Worm (Caenorhabditis elegans) whole organism, L3 larva: ENCODE results near the gene ZK121.2.

Experiments
- aly-2 ChIP-seq: fragments of 150-350 bp; optimal IDR thresholded peaks from 2 replicates; lab custom pipeline; 2014; ENCODE audit warnings: missing biosample characterization, missing genetic modification characterization
- ama-1 ChIP-seq: fragments of 150-350 bp; optimal IDR thresholded peaks from 2 replicates; lab custom pipeline; 2018
- ceh-16 ChIP-seq: sonication (generic microtip); optimal IDR thresholded peaks from 2 replicates; lab custom pipeline; 2017; ENCODE audit warnings: missing biosample characterization, missing genetic modification characterization
- ceh-82 ChIP-seq: fragments of 150-350 bp; optimal IDR thresholded peaks from 2 replicates; lab custom pipeline; 2014; ENCODE audit warnings: missing biosample characterization, missing genetic modification characterization
- daf-12 ChIP-seq: fragments of 150-350 bp; optimal IDR thresholded peaks from 2 replicates; lab custom pipeline; 2014; ENCODE audit warnings: missing biosample characterization, missing genetic modification reagents, missing genetic modification characterization
- egl-27 ChIP-seq: sonication (generic microtip); optimal IDR thresholded peaks from 4 replicates; lab custom pipeline; 2017; ENCODE audit warnings: missing biosample characterization, missing genetic modification reagents, missing genetic modification characterization
- elt-2 ChIP-seq: sonication (generic microtip); optimal IDR thresholded peaks from 2 replicates; lab custom pipeline; 2016; ENCODE audit warnings: missing genetic modification reagents, mild to moderate bottlenecking, missing genetic modification characterization, missing compliant biosample characterization
- elt-3 ChIP-seq, 3 experiments: fragments of 150-350 bp in 1 of 3; sonication (generic microtip) in 2 of 3; optimal IDR thresholded peaks; 2 replicates in 2 of 3; 4 replicates in 1 of 3; lab custom pipeline; 2014 to 2017; ENCODE audit warnings: missing biosample characterization in 3 of 3, missing genetic modification characterization in 3 of 3
- fkh-10 ChIP-seq: sonication (generic microtip); optimal IDR thresholded peaks from 2 replicates; lab custom pipeline; 2017; ENCODE audit warnings: missing biosample characterization, missing genetic modification reagents, missing genetic modification characterization
- fos-1 ChIP-seq: fragments of 150-350 bp; optimal IDR thresholded peaks from 2 replicates; lab custom pipeline; 2014; ENCODE audit warnings: missing biosample characterization, missing genetic modification characterization
- hmg-11 ChIP-seq: sonication (generic microtip); optimal IDR thresholded peaks from 2 replicates; lab custom pipeline; 2016; ENCODE audit warnings: missing genetic modification characterization, missing compliant biosample characterization
- jun-1 ChIP-seq: fragments of 150-350 bp; optimal IDR thresholded peaks from 2 replicates; lab custom pipeline; 2014; ENCODE audit warnings: missing biosample characterization, missing genetic modification reagents, missing genetic modification characterization
- lin-15B ChIP-seq: fragments of 150-350 bp; optimal IDR thresholded peaks from 2 replicates; lab custom pipeline; 2014; ENCODE audit warnings: missing biosample characterization, missing genetic modification characterization
- lin-39 ChIP-seq: fragments of 150-350 bp; optimal IDR thresholded peaks from 2 replicates; lab custom pipeline; 2018; ENCODE audit warnings: missing biosample characterization, missing genetic modification reagents, missing genetic modification characterization
- lsy-12 ChIP-seq: sonication (generic microtip); optimal IDR thresholded peaks from 2 replicates; lab custom pipeline; 2016; ENCODE audit warnings: mild to moderate bottlenecking, missing genetic modification characterization, missing compliant biosample characterization
- nfya-1 ChIP-seq: sonication (generic microtip); optimal IDR thresholded peaks from 2 replicates; lab custom pipeline; 2017; ENCODE audit warnings: missing genetic modification characterization, mild to moderate bottlenecking, missing compliant biosample characterization, antibody characterized with exemption, moderate library complexity; ENCODE audit not compliant: insufficient read depth
- nhr-11 ChIP-seq: fragments of 150-350 bp; optimal IDR thresholded peaks from 2 replicates; lab custom pipeline; 2014; ENCODE audit warnings: missing biosample characterization, missing genetic modification characterization
- nhr-12 ChIP-seq: fragments of 150-350 bp; optimal IDR thresholded peaks from 2 replicates; lab custom pipeline; 2014; ENCODE audit warnings: missing biosample characterization, missing genetic modification characterization
- nhr-23 ChIP-seq: fragments of 150-350 bp; optimal IDR thresholded peaks from 2 replicates; lab custom pipeline; 2014; ENCODE audit warnings: missing biosample characterization, missing genetic modification reagents, missing genetic modification characterization
- nhr-237 ChIP-seq: fragments of 150-350 bp; optimal IDR thresholded peaks from 2 replicates; lab custom pipeline; 2014; ENCODE audit warnings: missing biosample characterization, missing genetic modification characterization
- nhr-25 ChIP-seq: sonication (generic microtip); optimal IDR thresholded peaks from 2 replicates; lab custom pipeline; 2017; ENCODE audit warnings: missing biosample characterization, missing genetic modification characterization
- nhr-43 ChIP-seq: sonication (generic microtip); optimal IDR thresholded peaks from 2 replicates; lab custom pipeline; 2016; ENCODE audit warnings: mild to moderate bottlenecking, missing genetic modification characterization, missing compliant biosample characterization; ENCODE audit not compliant: poor library complexity, severe bottlenecking
- nhr-76 ChIP-seq: fragments of 150-350 bp; sonication (generic microtip); optimal IDR thresholded peaks from 5 replicates; lab custom pipeline; 2014; ENCODE audit warnings: missing biosample characterization, missing genetic modification characterization
- nhr-77 ChIP-seq: fragments of 150-350 bp; optimal IDR thresholded peaks from 2 replicates; lab custom pipeline; 2014; ENCODE audit warnings: missing biosample characterization, missing genetic modification characterization
- pha-4 ChIP-seq: fragments of 150-350 bp; optimal IDR thresholded peaks from 2 replicates; lab custom pipeline; 2014; ENCODE audit warnings: missing biosample characterization, missing genetic modification reagents, missing genetic modification characterization
- pqm-1 ChIP-seq: fragments of 150-350 bp; optimal IDR thresholded peaks from 2 replicates; lab custom pipeline; 2017; ENCODE audit warnings: missing biosample characterization, missing genetic modification characterization, inconsistent platforms
- sea-2 ChIP-seq: fragments of 150-350 bp; sonication (generic microtip); optimal IDR thresholded peaks from 4 replicates; lab custom pipeline; 2014; ENCODE audit warnings: missing biosample characterization, missing genetic modification reagents, missing genetic modification characterization
- snpc-4 ChIP-seq: fragments of 150-350 bp; optimal IDR thresholded peaks from 2 replicates; lab custom pipeline; 2014; ENCODE audit warnings: missing biosample characterization, missing genetic modification characterization
- tbx-2 ChIP-seq: sonication (generic microtip); optimal IDR thresholded peaks from 2 replicates; lab custom pipeline; 2016; ENCODE audit warnings: mild to moderate bottlenecking, missing genetic modification characterization, missing compliant biosample characterization
- unc-39 ChIP-seq: sonication (generic microtip); optimal IDR thresholded peaks from 4 replicates; lab custom pipeline; 2017; ENCODE audit warnings: missing biosample characterization, missing genetic modification characterization
- zag-1 ChIP-seq: fragments of 150-350 bp; optimal IDR thresholded peaks from 2 replicates; lab custom pipeline; 2014; ENCODE audit warnings: missing biosample characterization, missing genetic modification characterization
- ztf-4 ChIP-seq: fragments of 150-350 bp; optimal IDR thresholded peaks from 2 replicates; lab custom pipeline; 2014; ENCODE audit warnings: missing biosample characterization, missing genetic modification characterization

Gene ZK121.2

DNA sequence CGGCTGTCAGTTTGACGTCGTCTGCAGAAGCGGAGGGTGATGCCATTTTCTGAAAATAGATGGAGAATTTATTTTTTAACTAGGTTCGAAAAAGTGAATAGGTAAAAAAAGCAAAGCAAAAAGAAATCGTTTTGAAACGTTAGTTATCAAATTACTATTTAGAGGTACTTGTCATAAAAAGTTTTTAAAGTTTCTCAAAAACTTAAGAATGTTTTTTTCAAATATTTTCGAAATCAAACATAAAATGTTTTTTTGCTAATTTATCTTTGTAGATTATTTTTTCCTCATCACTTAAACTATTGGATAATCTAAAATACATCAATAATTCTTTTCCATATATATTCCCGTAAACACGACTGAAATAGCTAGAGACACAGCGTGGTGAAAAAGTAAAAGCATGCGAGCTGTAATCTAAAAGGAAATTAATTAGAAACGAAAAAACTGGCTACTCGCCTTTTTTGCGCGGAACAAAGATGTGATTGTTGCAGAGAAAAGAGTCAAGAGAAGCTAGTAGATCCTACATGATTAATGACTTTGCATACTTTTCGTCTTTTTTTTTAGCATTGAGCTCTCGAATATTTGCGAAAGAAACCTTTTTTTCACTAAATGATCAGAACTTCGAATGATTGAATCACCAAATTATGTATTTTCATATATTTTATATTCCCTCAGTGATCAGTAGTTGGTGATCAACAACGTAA lies 29.9 kb downstream of the ZK121.2 start, which contains the start of gene szy-2:
Gene szy-2 (minus strand): TSS at position 51 of the 701 bp plus-strand sequence.
- no peak for TF ChIP-seq nhr-76
- TF ChIP-seq lin-39 (tag; lab: Kevin White, UChicago), result peak; percentile 64

DNA sequence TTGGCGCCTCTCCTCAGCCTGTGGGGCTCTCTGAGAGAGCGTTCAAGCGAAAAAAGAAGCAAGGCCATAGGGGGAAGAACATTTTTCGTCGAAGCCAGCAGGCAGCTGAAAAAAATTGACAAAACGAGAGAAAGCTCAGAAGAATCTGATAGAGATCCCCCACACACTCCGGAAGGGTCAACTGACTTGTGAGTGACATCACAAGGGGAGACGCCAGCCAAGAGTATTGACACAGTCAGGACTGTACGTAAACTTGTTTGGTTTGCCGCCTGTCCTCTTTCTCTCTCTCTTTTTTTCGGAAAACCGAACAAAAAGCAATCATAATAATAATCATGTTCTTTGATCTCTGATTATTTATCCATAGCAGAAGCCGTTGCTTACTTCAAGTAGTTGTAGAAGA lies 31.4 kb downstream of the ZK121.2 start:
- TF ChIP-seq ama-1 (lab: Kevin White, UChicago), result peak; percentile 66
- TF ChIP-seq pha-4 (tag; lab: Kevin White, UChicago), result peak; percentile 90
- TF ChIP-seq lsy-12 (tag; lab: Kevin White, UChicago), result no peak
- TF ChIP-seq ceh-16, result no peak
- TF ChIP-seq nhr-43 (tag; lab: Kevin White, UChicago), result peak; percentile 8
- peak; percentile 31 for TF ChIP-seq fkh-10 (GFP tag; lab: Kevin White, UChicago)
- TF ChIP-seq, all 47 proteins: peak for 4

DNA sequence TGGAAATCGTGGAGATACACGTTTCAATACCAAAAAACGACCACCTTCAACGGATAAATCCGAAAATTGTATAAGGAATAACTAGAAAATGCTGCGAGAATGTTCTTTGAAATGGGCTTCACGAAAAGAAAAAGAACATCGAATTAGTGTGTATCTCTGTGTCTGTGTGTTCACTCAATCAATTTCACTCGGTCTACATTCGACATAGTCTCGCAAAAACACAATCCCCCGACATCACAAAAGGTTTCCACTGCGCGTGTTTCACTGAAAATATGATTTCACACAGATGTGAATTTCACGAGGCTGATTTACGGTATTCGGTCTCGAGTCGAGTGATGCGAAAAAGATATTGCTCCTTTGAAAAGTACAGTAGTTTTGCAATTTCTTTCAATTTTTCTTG lies 32.2 kb downstream of the ZK121.2 start:
- TF ChIP-seq nhr-25 (peak; percentile 5), ama-1 (lab: Kevin White, UChicago) (peak; percentile 34), pqm-1 (no peak)

ce11 chrIII:5375001-5375532 lies 33.6 kb downstream of the ZK121.2 start:
- TF ChIP-seq nfya-1 (tag; lab: Kevin White, UChicago), result peak; percentile 19
- peak; percentile 16 for TF ChIP-seq pha-4 (tag; lab: Kevin White, UChicago)
- no peak for TF ChIP-seq aly-2 (tag; lab: Kevin White, UChicago)

- no peak for TF ChIP-seq hmg-11 (tag; lab: Kevin White, UChicago)
- TF ChIP-seq nhr-23, result peak; percentile 13
- TF ChIP-seq nfya-1 (tag; lab: Kevin White, UChicago), result peak; percentile 44
- TF ChIP-seq ceh-16, result no peak
- no peak for TF ChIP-seq nhr-11 (tag; lab: Kevin White, UChicago)
- TF ChIP-seq pqm-1, result peak; percentile 16
- TF ChIP-seq jun-1, result no peak
- no peak for TF ChIP-seq fos-1
- TF ChIP-seq lin-15B (tag; lab: Kevin White, UChicago), result peak; percentile 63
- TF ChIP-seq nhr-77, result no peak
- no peak for TF ChIP-seq zag-1
- TF ChIP-seq unc-39 (tag; lab: Kevin White, UChicago), result no peak
- TF ChIP-seq pha-4 (tag; lab: Kevin White, UChicago), result peak; percentile 51
- no peak for TF ChIP-seq nhr-237 (tag; lab: Kevin White, UChicago)
- TF ChIP-seq ceh-82, result no peak
- TF ChIP-seq nhr-12, result no peak
- TF ChIP-seq snpc-4 (tag; lab: Kevin White, UChicago), result peak; percentile 2
- TF ChIP-seq sea-2 (GFP tag; lab: Kevin White, UChicago), result no peak
- TF ChIP-seq elt-2, result peak; percentile 3
These were observed 38.4 kb downstream of the ZK121.2 start, which contains the start of gene paqr-2 for ce11 chrIII:5379879-5380331. paqr-2 (minus strand) TSS chrIII:5379929.

- TF ChIP-seq fos-1 (no peak), tbx-2 (tag; lab: Kevin White, UChicago) (no peak), fkh-10 (GFP tag; lab: Kevin White, UChicago) (no peak), daf-12 (tag; lab: Kevin White, UChicago) (no peak), nhr-25 (no peak)
These were observed 39.1 kb downstream of the ZK121.2 start for ce11 chrIII:5380554-5380953.

DNA sequence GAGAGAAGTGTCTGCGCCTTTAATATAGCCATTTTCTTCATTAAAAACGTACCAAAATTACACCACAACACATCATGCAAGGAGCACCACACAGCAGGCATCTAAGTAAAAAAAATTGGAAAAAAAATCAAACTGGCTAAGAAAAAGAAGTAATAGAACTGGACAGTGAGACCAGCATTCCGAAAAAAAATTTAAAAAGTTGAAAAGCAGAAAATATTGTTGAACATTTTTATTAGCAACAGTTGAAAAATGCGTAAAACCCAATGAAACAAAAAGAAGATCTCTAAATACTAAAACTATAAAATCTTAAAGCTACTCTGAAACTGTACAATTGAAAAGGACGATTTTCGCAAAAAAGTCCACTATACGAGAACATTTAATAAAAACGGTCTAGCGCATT lies 40.6 kb downstream of the ZK121.2 start, which contains the start of gene Y32H12A.6:
Gene Y32H12A.6 (minus strand): TSS at position 101 of the 400 bp plus-strand sequence.
- TF ChIP-seq nhr-23 (no peak), elt-3 (tag; optimal IDR thresholded peaks at IDR 0.05; lab: Kevin White, UChicago) (no peak), nhr-237 (tag; lab: Kevin White, UChicago) (no peak), ztf-4 (tag; lab: Kevin White, UChicago) (no peak), egl-27 (tag; lab: Kevin White, UChicago) (no peak), nhr-43 (tag; lab: Kevin White, UChicago) (no peak), snpc-4 (tag; lab: Kevin White, UChicago) (no peak)
